Worm (Caenorhabditis elegans) whole organism, young adult: ENCODE results near the gene srd-36.

Experiments used
- B0261.1 ChIP-seq: sonication (generic microtip); optimal IDR thresholded peaks from 2 replicates; lab custom pipeline; 2016; ENCODE audit warnings: mild to moderate bottlenecking, missing genetic modification characterization, moderate library complexity, missing compliant biosample characterization
- C17E4.6 ChIP-seq: fragments of 200-800 bp; sonication (Bioruptor generic); IDR thresholded peaks from 2 replicates; pipeline ENCODE4 v1.3.6; 2022; ENCODE audit warnings: missing genetic modification reagents, missing genetic modification characterization, missing compliant biosample characterization
- F49E8.2 ChIP-seq: sonication (generic microtip); optimal IDR thresholded peaks from 3 replicates; lab custom pipeline; 2017; ENCODE audit warnings: missing genetic modification characterization, mild to moderate bottlenecking, missing compliant biosample characterization, antibody characterized with exemption, moderate library complexity; ENCODE audit not compliant: insufficient read depth
- T07F8.4 ChIP-seq: sonication (generic microtip); optimal IDR thresholded peaks from 2 replicates; lab custom pipeline; 2016; ENCODE audit warnings: mild to moderate bottlenecking, missing genetic modification characterization, moderate library complexity, missing compliant biosample characterization
- Y53G8AR.9 ChIP-seq: fragments of 200-800 bp; sonication (Bioruptor generic); conservative IDR thresholded peaks from 2 replicates; pipeline ENCODE4 v1.3.6; 2022; ENCODE audit warnings: missing genetic modification reagents, missing genetic modification characterization, missing compliant biosample characterization
- Y95B8A.8 ChIP-seq: fragments of 200-800 bp; sonication (Bioruptor generic); IDR thresholded peaks from 2 replicates; pipeline ENCODE4 v1.3.6; 2022; ENCODE audit warnings: missing genetic modification reagents, missing genetic modification characterization, missing compliant biosample characterization
- ZK185.1 ChIP-seq: sonication (generic microtip); optimal IDR thresholded peaks from 2 replicates; lab custom pipeline; 2016; ENCODE audit warnings: mild to moderate bottlenecking, missing genetic modification characterization, missing compliant biosample characterization; ENCODE audit not compliant: poor library complexity, severe bottlenecking
- akir-1 ChIP-seq: fragments of 200-800 bp; sonication (Bioruptor generic); optimal IDR thresholded peaks from 2 replicates; lab custom pipeline; 2018; ENCODE audit warnings: mild to moderate bottlenecking, missing genetic modification characterization, moderate library complexity, missing compliant biosample characterization
- aptf-2 ChIP-seq: fragments of 200-800 bp; sonication (Bioruptor generic); conservative IDR thresholded peaks from 2 replicates; pipeline ENCODE4 v1.3.6; 2022; ENCODE audit warnings: missing genetic modification reagents, missing genetic modification characterization, missing compliant biosample characterization
- aptf-3 ChIP-seq: fragments of 200-800 bp; sonication (Bioruptor generic); IDR thresholded peaks from 2 replicates; pipeline ENCODE4 v1.3.6; 2022; ENCODE audit warnings: missing genetic modification characterization, missing compliant biosample characterization
- attf-5 ChIP-seq: fragments of 200-800 bp; sonication (Bioruptor generic); optimal IDR thresholded peaks from 2 replicates; lab custom pipeline; 2018; ENCODE audit warnings: mild to moderate bottlenecking, missing genetic modification characterization, missing compliant biosample characterization
- bed-1 ChIP-seq: fragments of 200-800 bp; sonication (Bioruptor generic); IDR thresholded peaks from 2 replicates; pipeline ENCODE4 v1.3.6; 2022; ENCODE audit warnings: missing genetic modification reagents, missing genetic modification characterization, missing compliant biosample characterization
- bed-2 ChIP-seq: fragments of 200-800 bp; sonication (Bioruptor generic); IDR thresholded peaks from 2 replicates; pipeline ENCODE4 v1.3.6; 2022; ENCODE audit warnings: missing genetic modification reagents, missing genetic modification characterization, missing compliant biosample characterization
- ceh-40 ChIP-seq: fragments of 200-800 bp; sonication (Bioruptor generic); IDR thresholded peaks from 2 replicates; pipeline ENCODE4 v1.3.6; 2022; ENCODE audit warnings: missing genetic modification characterization, missing compliant biosample characterization
- ceh-58 ChIP-seq: fragments of 200-800 bp; sonication (Bioruptor generic); IDR thresholded peaks from 2 replicates; pipeline ENCODE4 v1.3.6; 2022; ENCODE audit warnings: missing genetic modification characterization, missing compliant biosample characterization
- ceh-91 ChIP-seq: fragments of 200-800 bp; sonication (Bioruptor generic); IDR thresholded peaks from 2 replicates; pipeline ENCODE4 v1.3.6; 2022; ENCODE audit warnings: missing genetic modification reagents, missing genetic modification characterization, missing compliant biosample characterization
- egl-44 ChIP-seq: fragments of 200-800 bp; sonication (Bioruptor generic); IDR thresholded peaks from 2 replicates; pipeline ENCODE4 v1.3.6; 2022; ENCODE audit warnings: missing genetic modification reagents, missing genetic modification characterization, missing compliant biosample characterization
- egrh-3 ChIP-seq: fragments of 200-800 bp; sonication (Bioruptor generic); IDR thresholded peaks from 2 replicates; pipeline ENCODE4 v1.3.6; 2022; ENCODE audit warnings: missing genetic modification reagents, missing genetic modification characterization, missing compliant biosample characterization
- ekl-4 ChIP-seq: fragments of 200-800 bp; sonication (Bioruptor generic); IDR thresholded peaks from 2 replicates; pipeline ENCODE4 v1.3.6; 2022; ENCODE audit warnings: missing genetic modification reagents, missing genetic modification characterization, missing compliant biosample characterization
- him-1 ChIP-seq: sonication (generic microtip); optimal IDR thresholded peaks from 2 replicates; lab custom pipeline; 2016; ENCODE audit warnings: missing genotype, missing genetic modification reagents, missing genetic modification characterization, missing compliant biosample characterization
- hmg-20 ChIP-seq: fragments of 200-800 bp; sonication (Bioruptor generic); IDR thresholded peaks from 2 replicates; pipeline ENCODE4 v1.3.6; 2022; ENCODE audit warnings: missing genetic modification reagents, missing genetic modification characterization, missing compliant biosample characterization
- let-526 ChIP-seq: fragments of 200-800 bp; sonication (Bioruptor generic); IDR thresholded peaks from 2 replicates; pipeline ENCODE4 v1.3.6; 2022; ENCODE audit warnings: missing genetic modification reagents, missing genetic modification characterization, missing compliant biosample characterization
- let-607 ChIP-seq, 2 experiments: fragments of 200-800 bp in 1 of 2; sonication (Bioruptor generic) in 1 of 2; sonication (generic microtip) in 1 of 2; optimal IDR thresholded peaks; 2 replicates each; lab custom pipeline; 2016 to 2018; ENCODE audit warnings: mild to moderate bottlenecking in 2 of 2, missing compliant biosample characterization in 2 of 2, missing genetic modification characterization in 2 of 2, moderate library complexity in 2 of 2, missing genotype in 1 of 2
- lin-35 ChIP-seq, 3 experiments: fragments of 150-350 bp in 2 of 3; sonication (generic microtip) in 1 of 3; optimal IDR thresholded peaks; 2 replicates each; lab custom pipeline; 2014 to 2018; ENCODE audit warnings: missing biosample characterization in 3 of 3, missing genetic modification characterization in 3 of 3, missing genetic modification reagents in 3 of 3
- lin-54 ChIP-seq: fragments of 200-800 bp; sonication (Bioruptor generic); optimal IDR thresholded peaks from 2 replicates; lab custom pipeline; 2018; ENCODE audit warnings: mild to moderate bottlenecking, missing genetic modification characterization, missing compliant biosample characterization
- lir-1 ChIP-seq: fragments of 200-800 bp; sonication (Bioruptor generic); conservative IDR thresholded peaks from 2 replicates; pipeline ENCODE4 v1.3.6; 2022; ENCODE audit warnings: missing genetic modification reagents, missing genetic modification characterization, missing compliant biosample characterization
- madf-6 ChIP-seq: fragments of 200-800 bp; sonication (Bioruptor generic); IDR thresholded peaks from 2 replicates; pipeline ENCODE4 v1.3.6; 2022; ENCODE audit warnings: missing genetic modification reagents, missing genetic modification characterization, missing compliant biosample characterization
- madf-8 ChIP-seq: fragments of 200-800 bp; sonication (Bioruptor generic); conservative IDR thresholded peaks from 2 replicates; pipeline ENCODE4 v1.3.6; 2022; ENCODE audit warnings: missing genetic modification reagents, missing genetic modification characterization, missing compliant biosample characterization
- mcd-1 ChIP-seq: fragments of 200-800 bp; sonication (Bioruptor generic); IDR thresholded peaks from 2 replicates; pipeline ENCODE4 v1.3.6; 2022; ENCODE audit warnings: missing genetic modification reagents, missing genetic modification characterization, missing compliant biosample characterization
- nfyb-1 ChIP-seq: fragments of 200-800 bp; sonication (Bioruptor generic); IDR thresholded peaks from 2 replicates; pipeline ENCODE4 v1.3.6; 2022; ENCODE audit warnings: missing genetic modification reagents, missing genetic modification characterization, missing compliant biosample characterization
- nhr-80 ChIP-seq: sonication (generic microtip); optimal IDR thresholded peaks from 2 replicates; lab custom pipeline; 2016; ENCODE audit warnings: missing genetic modification characterization, missing compliant biosample characterization
- rec-8 ChIP-seq, 2 experiments: sonication (generic microtip); optimal IDR thresholded peaks; 2 replicates each; lab custom pipeline; 2016; ENCODE audit warnings: mild to moderate bottlenecking in 2 of 2, missing genetic modification characterization in 2 of 2, missing genetic modification reagents in 2 of 2, missing genotype in 2 of 2, missing biosample characterization in 1 of 2, missing compliant biosample characterization in 1 of 2, moderate library complexity in 1 of 2
- sea-2 ChIP-seq: fragments of 200-800 bp; sonication (Bioruptor generic); IDR thresholded peaks from 2 replicates; pipeline ENCODE4 v1.3.6; 2022; ENCODE audit warnings: missing genetic modification characterization, missing compliant biosample characterization
- snpc-1.3 ChIP-seq: sonication (generic microtip); optimal IDR thresholded peaks from 2 replicates; lab custom pipeline; 2017; ENCODE audit warnings: missing genetic modification characterization, mild to moderate bottlenecking, missing compliant biosample characterization, antibody characterized with exemption, moderate library complexity, missing genotype, missing genetic modification reagents; ENCODE audit not compliant: insufficient read depth
- snpc-3.4 ChIP-seq: sonication (generic microtip); optimal IDR thresholded peaks from 2 replicates; lab custom pipeline; 2017; ENCODE audit warnings: missing genetic modification characterization, mild to moderate bottlenecking, missing compliant biosample characterization, antibody characterized with exemption, moderate library complexity, missing genotype, missing genetic modification reagents
- snpc-4 ChIP-seq, 5 experiments: fragments of 150-350 bp in 1 of 5; sonication (generic microtip) in 4 of 5; optimal IDR thresholded peaks; 2 replicates each; lab custom pipeline; 2014 to 2018; ENCODE audit warnings: missing genetic modification characterization in 5 of 5, missing biosample characterization in 3 of 5, antibody characterized with exemption in 2 of 5, mild to moderate bottlenecking in 2 of 5, missing compliant biosample characterization in 2 of 5, missing genotype in 2 of 5, moderate library complexity in 2 of 5, missing genetic modification reagents in 1 of 5
- sptf-2 ChIP-seq: fragments of 200-800 bp; sonication (Bioruptor generic); optimal IDR thresholded peaks from 2 replicates; lab custom pipeline; 2018; ENCODE audit warnings: mild to moderate bottlenecking, missing genetic modification characterization, missing compliant biosample characterization
- tbp1 ChIP-seq: fragments of 200-800 bp; sonication (Bioruptor generic); optimal IDR thresholded peaks from 2 replicates; lab custom pipeline; 2018; ENCODE audit warnings: mild to moderate bottlenecking, missing genetic modification characterization, missing compliant biosample characterization
- tbx-9 ChIP-seq: sonication (generic microtip); optimal IDR thresholded peaks from 2 replicates; lab custom pipeline; 2016; ENCODE audit warnings: borderline replicate concordance, missing genetic modification characterization, inconsistent platforms, missing compliant biosample characterization
- zim-3 ChIP-seq: sonication (generic microtip); optimal IDR thresholded peaks from 2 replicates; lab custom pipeline; 2017; ENCODE audit warnings: mild to moderate bottlenecking, missing genetic modification characterization, moderate library complexity, missing compliant biosample characterization
- ztf-25 ChIP-seq: fragments of 200-800 bp; sonication (Bioruptor generic); IDR thresholded peaks from 2 replicates; pipeline ENCODE4 v1.3.6; 2022; ENCODE audit warnings: missing genetic modification reagents, missing genetic modification characterization, missing compliant biosample characterization
- ztf-26 ChIP-seq: sonication (generic microtip); optimal IDR thresholded peaks from 2 replicates; lab custom pipeline; 2017; ENCODE audit warnings: missing genetic modification characterization, missing compliant biosample characterization

srd-36 gene

DNA sequence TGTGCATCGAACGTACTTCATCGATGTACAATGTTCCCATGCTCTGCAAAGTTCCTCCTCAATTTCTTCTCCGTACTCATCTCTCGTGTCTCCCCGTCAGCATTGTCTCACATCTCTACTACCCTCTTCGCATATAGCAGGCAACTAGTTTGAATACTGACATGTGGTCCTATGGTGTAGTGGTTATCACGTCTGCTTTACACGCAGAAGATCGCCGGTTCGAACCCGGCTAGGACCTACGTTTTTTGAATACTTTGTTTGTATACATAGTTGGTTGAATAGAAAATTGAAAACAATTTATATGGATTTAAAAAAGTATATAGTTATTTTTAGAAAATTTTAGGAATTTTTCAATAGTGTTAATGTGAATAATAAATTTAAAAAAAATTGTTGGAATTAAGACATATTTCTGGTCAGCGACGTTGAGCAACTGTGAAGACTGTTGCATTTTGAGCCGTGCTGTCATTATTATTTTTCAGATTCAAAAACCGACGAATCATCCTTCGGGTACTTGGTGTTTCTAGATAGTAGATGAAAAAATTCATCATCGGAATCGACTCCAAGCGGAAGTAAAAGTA, 12.4 kb upstream of the srd-36 start (continued):
- peak; percentile 81 for TF ChIP-seq attf-5 (GFP tag; lab: Kevin White, UChicago)
- peak; percentile 90 for TF ChIP-seq sptf-2 (GFP tag; lab: Kevin White, UChicago)
- TF ChIP-seq ceh-91 (GFP tag; lab: Robert Waterston, UW) = no peak
- TF ChIP-seq ceh-58 (GFP tag; lab: Robert Waterston, UW) = 0 out of 2 replicates have a peak, but pooled peaks have one; percentile 22
- peak; percentile 99 for TF ChIP-seq tbp1
- peak; percentile 31; the same call in 1 of the 2 replicates for TF ChIP-seq egrh-3 (GFP tag; lab: Robert Waterston, UW)
- TF ChIP-seq ztf-26 = peak; percentile 81
- TF ChIP-seq aptf-2 (GFP tag; lab: Robert Waterston, UW) = no peak
- TF ChIP-seq let-607 (tag; optimal IDR thresholded peaks at IDR 0.05; lab: Kevin White, UChicago) = peak; percentile 56 to 71
- TF ChIP-seq him-1 (tag; lab: Kevin White, UChicago) = peak; percentile 89
- peak; percentile 91 for TF ChIP-seq zim-3
- peak; percentile 92 for TF ChIP-seq nfyb-1 (GFP tag; lab: Robert Waterston, UW)
- peak; percentile 89 for TF ChIP-seq hmg-20 (GFP tag; lab: Robert Waterston, UW)
- peak; percentile 89 for TF ChIP-seq T07F8.4 (tag; lab: Kevin White, UChicago)
- TF ChIP-seq Y53G8AR.9 (GFP tag; lab: Robert Waterston, UW) = no peak; the same call in 1 of the 2 replicates
- TF ChIP-seq F49E8.2 (tag; lab: Kevin White, UChicago) = no peak
- TF ChIP-seq nhr-80 (tag; lab: Kevin White, UChicago) = peak; percentile 43
- TF ChIP-seq B0261.1 (tag; lab: Kevin White, UChicago) = peak; percentile 98
- 0 out of 2 replicates have a peak, but pooled peaks have one; percentile 78 for TF ChIP-seq let-526 (GFP tag; lab: Robert Waterston, UW)
- peak; percentile 79 for TF ChIP-seq Y95B8A.8 (GFP tag; lab: Robert Waterston, UW)
- TF ChIP-seq lin-35 (GFP tag; optimal IDR thresholded peaks at IDR 0.05; lab: Kevin White, UChicago) = peak in 2 of 3 experiments; percentile 1 to 83
- peak; percentile 91; the same call in 1 of the 2 replicates for TF ChIP-seq egl-44 (GFP tag; lab: Robert Waterston, UW)
- TF ChIP-seq ceh-40 (GFP tag; lab: Robert Waterston, UW) = peak; percentile 92
- TF ChIP-seq tbx-9 = peak; percentile 72
- no peak for TF ChIP-seq akir-1 (GFP tag; lab: Kevin White, UChicago)
- TF ChIP-seq ZK185.1 (tag; lab: Kevin White, UChicago) = peak; percentile 94
- peak; percentile 87 for TF ChIP-seq ekl-4 (GFP tag; lab: Robert Waterston, UW)
- peak; percentile 98 for TF ChIP-seq ztf-25 (GFP tag; lab: Robert Waterston, UW)
- no peak; the same call in none of the 2 replicates for TF ChIP-seq mcd-1
- TF ChIP-seq lir-1 = no peak
- peak; percentile 93 for TF ChIP-seq snpc-3.4
- peak; percentile 91 for TF ChIP-seq snpc-1.3 (tag; lab: Kevin White, UChicago)
- no peak for TF ChIP-seq aptf-3 (GFP tag; lab: Robert Waterston, UW)
- no peak for TF ChIP-seq lin-54 (GFP tag; lab: Kevin White, UChicago)
- TF ChIP-seq C17E4.6 (GFP tag; lab: Robert Waterston, UW) = 0 out of 2 replicates have a peak, but pooled peaks have one; percentile 67
- 0 out of 2 replicates have a peak, but pooled peaks have one; percentile 17 for TF ChIP-seq madf-8
- TF ChIP-seq bed-1 (GFP tag; lab: Robert Waterston, UW) = 0 out of 2 replicates have a peak, but pooled peaks have one; percentile 66
- no peak for TF ChIP-seq sea-2 (GFP tag; lab: Robert Waterston, UW)
- peak; percentile 91 to 94 for TF ChIP-seq rec-8 (tag; optimal IDR thresholded peaks at IDR 0.05; lab: Kevin White, UChicago)
- TF ChIP-seq madf-6 (GFP tag; lab: Robert Waterston, UW) = no peak; the same call in 1 of the 2 replicates
- TF ChIP-seq bed-2 = peak; percentile 57; the same call in 1 of the 2 replicates
- TF ChIP-seq snpc-4 (GFP tag; optimal IDR thresholded peaks at IDR 0.05; lab: Kevin White, UChicago) = peak; percentile 86
- peak in 3 of 4 experiments; percentile 60 to 84 (median 80) for TF ChIP-seq snpc-4 (tag; optimal IDR thresholded peaks at IDR 0.05; lab: Kevin White, UChicago)
- TF ChIP-seq, all 124 proteins: peak for 95
